Fruit fly (Drosophila melanogaster) whole organism, wandering third instar larva: ENCODE measurements around the gene Sdic1.

Experiments
- CG32264 ChIP-seq: fragments of 200-800 bp; sonication (Bioruptor generic); optimal IDR thresholded peaks from 2 replicates; lab custom pipeline; 2016; ENCODE audit warnings: missing biosample characterization, missing genetic modification characterization
- CrebA ChIP-seq: fragments of 200-800 bp; sonication (Bioruptor generic); optimal IDR thresholded peaks from 2 replicates; lab custom pipeline; 2016; ENCODE audit warnings: missing biosample characterization, mild to moderate bottlenecking, missing genetic modification characterization, borderline replicate concordance
- Dif ChIP-seq: fragments of 200-275, 200-300 bp; sonication (Bioruptor generic); optimal IDR thresholded peaks from 2 replicates; lab custom pipeline; 2018; ENCODE audit warnings: missing biosample characterization, missing genetic modification characterization; ENCODE audit not compliant: partially characterized antibody
- GATAd ChIP-seq: sonication (Bioruptor generic); optimal IDR thresholded peaks from 2 replicates; lab custom pipeline; 2016; ENCODE audit warnings: missing biosample characterization, missing genetic modification characterization
- HLH106 ChIP-seq: fragments of 200-800 bp; optimal IDR thresholded peaks from 3 replicates; lab custom pipeline; 2019; ENCODE audit warnings: missing biosample characterization, mild to moderate bottlenecking, missing genetic modification characterization, moderate library complexity
- Hr78 ChIP-seq: fragments of >200 bp; optimal IDR thresholded peaks from 2 replicates; lab custom pipeline; 2017; ENCODE audit warnings: missing biosample characterization, missing genetic modification characterization
- Hr83 ChIP-seq: fragments of 200-300 bp; sonication (Bioruptor generic); optimal IDR thresholded peaks from 2 replicates; lab custom pipeline; 2016; ENCODE audit warnings: missing biosample characterization, mild to moderate bottlenecking, missing genetic modification characterization, moderate library complexity; ENCODE audit not compliant: poor library complexity, severe bottlenecking
- Jra ChIP-seq: sonication (Bioruptor generic); optimal IDR thresholded peaks from 2 replicates; lab custom pipeline; 2016; ENCODE audit warnings: missing biosample characterization, missing genetic modification characterization
- Mio ChIP-seq: sonication (Bioruptor generic); optimal IDR thresholded peaks from 2 replicates; lab custom pipeline; 2016; ENCODE audit warnings: missing biosample characterization, missing genetic modification characterization
- Myc ChIP-seq: fragments of >200 bp; optimal IDR thresholded peaks from 2 replicates; lab custom pipeline; 2017
- N ChIP-seq: fragments of >200 bp; optimal IDR thresholded peaks from 2 replicates; lab custom pipeline; 2018; ENCODE audit warnings: missing biosample characterization, missing external identifiers, missing genetic modification characterization
- OdsH ChIP-seq: fragments of 200-800 bp; sonication (Bioruptor generic); optimal IDR thresholded peaks from 2 replicates; lab custom pipeline; 2016; ENCODE audit warnings: missing biosample characterization, mild to moderate bottlenecking, missing genetic modification characterization
- Rel ChIP-seq, 2 experiments: fragments of 200-800 bp; sonication (Bioruptor generic) in 1 of 2; optimal IDR thresholded peaks; 2 replicates in 1 of 2; 3 replicates in 1 of 2; lab custom pipeline; 2016 to 2019; ENCODE audit warnings: mild to moderate bottlenecking in 2 of 2, missing biosample characterization in 2 of 2, missing genetic modification characterization in 2 of 2, moderate library complexity in 1 of 2
- Sp1 ChIP-seq: fragments of 200-800 bp; sonication (Bioruptor generic); optimal IDR thresholded peaks from 3 replicates; lab custom pipeline; 2019; ENCODE audit warnings: missing biosample characterization, mild to moderate bottlenecking, missing genetic modification characterization, moderate library complexity
- brk ChIP-seq: fragments of 200-800 bp; sonication (Bioruptor generic); optimal IDR thresholded peaks from 2 replicates; lab custom pipeline; 2016; ENCODE audit warnings: missing biosample characterization, mild to moderate bottlenecking, missing genetic modification characterization
- dsf ChIP-seq: sonication (Bioruptor generic); optimal IDR thresholded peaks from 2 replicates; lab custom pipeline; 2016; ENCODE audit warnings: missing biosample characterization, missing genetic modification characterization, borderline replicate concordance
- ey ChIP-seq: fragments of 200-800 bp; sonication (Bioruptor generic); optimal IDR thresholded peaks from 2 replicates; lab custom pipeline; 2016; ENCODE audit warnings: missing biosample characterization, missing genetic modification characterization
- foxo ChIP-seq, 2 experiments: fragments of 200-800 bp; sonication (Bioruptor generic); optimal IDR thresholded peaks; 2 replicates in 1 of 2; 3 replicates in 1 of 2; lab custom pipeline; 2016 to 2017; ENCODE audit warnings: missing biosample characterization in 2 of 2, missing genetic modification characterization in 2 of 2
- fru ChIP-seq: fragments of 200-800 bp; sonication (Bioruptor generic); optimal IDR thresholded peaks from 3 replicates; lab custom pipeline; 2016; ENCODE audit warnings: missing biosample characterization, mild to moderate bottlenecking, missing genetic modification characterization
- h ChIP-seq: fragments of 200-800 bp; sonication (Bioruptor generic); optimal IDR thresholded peaks from 3 replicates; lab custom pipeline; 2016; ENCODE audit warnings: missing biosample characterization, mild to moderate bottlenecking, missing genetic modification characterization
- jim ChIP-seq: fragments of 175-275, 200-325 bp; sonication (Bioruptor generic); optimal IDR thresholded peaks from 2 replicates; lab custom pipeline; 2016; ENCODE audit warnings: missing biosample characterization, mild to moderate bottlenecking, missing genetic modification characterization
- pan ChIP-seq: fragments of >200 bp; optimal IDR thresholded peaks from 2 replicates; lab custom pipeline; 2017
- rgr ChIP-seq: fragments of 200-800 bp; sonication (Bioruptor generic); optimal IDR thresholded peaks from 3 replicates; lab custom pipeline; 2016; ENCODE audit warnings: missing biosample characterization, mild to moderate bottlenecking, missing genetic modification characterization
- sage ChIP-seq: fragments of 200-800 bp; sonication (Bioruptor generic); optimal IDR thresholded peaks from 2 replicates; lab custom pipeline; 2016; ENCODE audit warnings: missing biosample characterization, mild to moderate bottlenecking, missing genetic modification characterization
- tai ChIP-seq: sonication (Bioruptor generic); optimal IDR thresholded peaks from 2 replicates; lab custom pipeline; 2016; ENCODE audit warnings: missing biosample characterization, missing genetic modification characterization
- usp ChIP-seq: fragments of >200 bp; optimal IDR thresholded peaks from 2 replicates; lab custom pipeline; 2017; ENCODE audit warnings: missing biosample characterization, missing genetic modification characterization
- woc ChIP-seq: sonication (Bioruptor generic); optimal IDR thresholded peaks from 2 replicates; lab custom pipeline; 2016; ENCODE audit warnings: missing biosample characterization, mild to moderate bottlenecking, missing genetic modification characterization

Gene Sdic1

DNA sequence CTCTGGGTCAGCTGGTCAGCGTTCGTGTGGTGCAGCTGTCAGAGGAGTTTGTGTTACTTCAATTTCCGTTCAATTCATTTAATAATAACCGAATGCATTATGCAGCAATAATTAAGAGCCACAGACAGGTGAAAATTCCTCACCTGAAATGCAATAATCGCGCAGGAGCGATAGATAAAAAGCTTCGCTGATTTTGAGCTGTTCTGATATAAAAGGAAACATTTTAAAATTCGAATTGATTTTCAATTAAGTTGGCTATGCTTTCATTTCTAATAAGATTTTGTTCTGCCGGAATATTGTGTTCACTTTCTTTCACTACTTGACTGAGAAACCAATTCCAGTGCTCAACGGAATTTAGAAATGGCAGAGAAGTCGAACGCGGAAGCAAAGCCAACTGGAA, 38.9 kb downstream of the Sdic1 start, which contains the start of gene CG42583:
CG42583 (plus strand) TSS at position 301 of the 400 bp plus-strand sequence.
- no peak for TF ChIP-seq ey (GFP tag; lab: Kevin White, UChicago)
- no peak for TF ChIP-seq CG32264
- no peak for TF ChIP-seq foxo (GFP tag; optimal IDR thresholded peaks at IDR 0.05; lab: Kevin White, UChicago)
- TF ChIP-seq Rel (GFP tag; optimal IDR thresholded peaks at IDR 0.05; lab: Kevin White, UChicago): no peak
- TF ChIP-seq Rel (tag; optimal IDR thresholded peaks at IDR 0.05; lab: Kevin White, UChicago): no peak
- TF ChIP-seq usp (GFP tag; lab: Kevin White, UChicago): no peak
- TF ChIP-seq HLH106: no peak
- TF ChIP-seq jim (GFP tag; lab: Kevin White, UChicago): no peak
- TF ChIP-seq dsf (GFP tag; lab: Kevin White, UChicago): no peak
- TF ChIP-seq brk (GFP tag; lab: Kevin White, UChicago): no peak
- no peak for TF ChIP-seq pan (lab: Kevin White, UChicago)
- TF ChIP-seq sage (GFP tag; lab: Kevin White, UChicago): no peak
- TF ChIP-seq Hr78 (GFP tag; lab: Kevin White, UChicago): no peak
- no peak for TF ChIP-seq Sp1 (GFP tag; lab: Kevin White, UChicago)
- TF ChIP-seq tai (GFP tag; lab: Kevin White, UChicago): no peak
- TF ChIP-seq N: no peak
- no peak for TF ChIP-seq OdsH
- TF ChIP-seq Mio: no peak

DNA sequence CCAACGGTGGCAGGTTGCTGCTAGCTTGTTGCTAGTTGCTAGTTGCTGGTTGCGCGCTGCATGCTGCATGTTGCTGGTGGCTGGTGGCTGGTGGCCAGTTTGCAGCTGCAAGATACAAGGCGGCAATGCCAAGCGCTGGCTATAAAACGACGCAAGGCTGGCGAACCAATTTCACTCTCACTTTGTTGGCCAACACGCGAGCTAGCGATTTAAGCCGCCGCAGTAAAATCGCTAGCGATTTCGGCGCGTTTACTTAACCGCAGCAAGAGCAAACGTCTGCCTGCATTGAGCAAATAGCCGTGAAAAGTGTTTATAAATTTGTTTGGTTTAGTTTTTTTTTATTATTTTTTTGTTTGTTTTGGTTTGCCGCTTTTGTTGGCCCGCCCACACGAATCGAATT, 45.0 kb downstream of the Sdic1 start, which contains the start of gene CG15322:
CG15322 (plus strand) TSS at position 148 of the 400 bp plus-strand sequence.
- no peak for TF ChIP-seq CG32264
- no peak for TF ChIP-seq fru (GFP tag; lab: Kevin White, UChicago)
- TF ChIP-seq jim (GFP tag; lab: Kevin White, UChicago): no peak
- no peak for TF ChIP-seq brk (GFP tag; lab: Kevin White, UChicago)
- no peak for TF ChIP-seq Hr83
- TF ChIP-seq h: no peak
- no peak for TF ChIP-seq CrebA
- no peak for TF ChIP-seq Dif (GFP tag; lab: Kevin White, UChicago)
- no peak for TF ChIP-seq pan (lab: Kevin White, UChicago)
- TF ChIP-seq woc: no peak
- no peak for TF ChIP-seq GATAd

- TF ChIP-seq rgr (GFP tag; lab: Kevin White, UChicago) (no peak), CrebA (no peak)
Measured at dm6 chrX:20130486-20130885, 48.0 kb downstream of the Sdic1 start.

dm6 chrX:20129554-20129953, 48.9 kb downstream of the Sdic1 start:
- TF ChIP-seq Rel (GFP tag; optimal IDR thresholded peaks at IDR 0.05; lab: Kevin White, UChicago) (no peak), Rel (tag; optimal IDR thresholded peaks at IDR 0.05; lab: Kevin White, UChicago) (no peak), sage (GFP tag; lab: Kevin White, UChicago) (no peak), Mio (no peak), Dif (GFP tag; lab: Kevin White, UChicago) (no peak), Myc (lab: Kevin White, UChicago) (no peak), Jra (GFP tag; lab: Kevin White, UChicago) (no peak)
